Worm (Caenorhabditis elegans): ENCODE measurements around the gene lag-2.

DNA sequence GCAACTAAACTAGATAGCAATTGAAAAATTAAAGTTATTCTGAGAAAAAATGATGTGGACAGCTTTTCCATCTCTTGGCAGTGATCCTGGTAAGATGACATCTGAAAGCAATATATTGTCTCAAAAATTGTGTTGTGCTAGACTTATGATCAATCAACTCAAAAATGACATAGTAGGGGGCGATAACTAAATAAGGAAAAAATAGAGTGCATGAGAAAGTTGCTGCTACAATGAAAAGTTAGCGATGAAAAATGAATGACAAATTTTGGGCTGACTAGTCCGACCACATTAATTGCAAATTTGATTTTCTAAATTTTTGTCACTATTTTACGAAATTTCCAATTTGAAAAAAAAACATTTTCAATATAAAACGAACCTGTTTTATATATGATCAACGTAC is 47.0 kb upstream of the lag-2 start, which contains the start of gene srab-9:
- no peak for TF ChIP-seq unc-62 (GFP tag; optimal IDR thresholded peaks at IDR 0.05)
- TF ChIP-seq hsf-1 (GFP tag; IDR thresholded peaks at IDR 0.05), result no peak
- TF ChIP-seq ztf-22 (GFP tag; optimal IDR thresholded peaks at IDR 0.05), result no peak
- TF ChIP-seq pha-4 (tag; optimal IDR thresholded peaks at IDR 0.05), result no peak
- TF ChIP-seq ztf-18 (tag; optimal IDR thresholded peaks at IDR 0.05), result no peak
- no peak for TF ChIP-seq sea-2 (GFP tag; IDR thresholded peaks at IDR 0.05)

Data from whole organism, young adult.